Fruit fly (Drosophila melanogaster) whole organism, embryonic: ENCODE measurements around the gene BCAS2.

ENCODE experiments used
- CG10654 ChIP-seq: fragments of 200-800 bp; sonication (Bioruptor generic); optimal IDR thresholded peaks from 2 replicates; lab custom pipeline; 2016; ENCODE audit warnings: missing biosample characterization, missing genetic modification characterization
- CG10979 ChIP-seq: fragments of 200-800 bp; sonication (Bioruptor generic); optimal IDR thresholded peaks from 2 replicates; lab custom pipeline; 2018; ENCODE audit warnings: missing biosample characterization, mild to moderate bottlenecking, missing genetic modification characterization, moderate library complexity
- CG11093 ChIP-seq: fragments of 200-800 bp; sonication (Bioruptor generic); IDR thresholded peaks from 3 replicates; pipeline ENCODE4 v1.3.6; 2022; ENCODE audit warnings: missing biosample characterization, missing genetic modification characterization
- CG11696 ChIP-seq: fragments of 200-800 bp; sonication (Bioruptor generic); IDR thresholded peaks from 2 replicates; pipeline ENCODE4 v1.3.6; 2022; ENCODE audit warnings: missing biosample characterization, missing genetic modification characterization
- CG13287 ChIP-seq: fragments of 200-800 bp; sonication (Bioruptor generic); IDR thresholded peaks from 2 replicates; pipeline ENCODE4 v1.3.6; 2022; ENCODE audit warnings: missing biosample characterization, missing genetic modification characterization; ENCODE audit not compliant: partially characterized antibody
- CG14710 ChIP-seq: fragments of 200-800 bp; sonication (Bioruptor generic); optimal IDR thresholded peaks from 3 replicates; lab custom pipeline; 2019; ENCODE audit warnings: missing biosample characterization, mild to moderate bottlenecking, missing genetic modification characterization, moderate library complexity
- CG15479 ChIP-seq: fragments of 200-800 bp; sonication (Bioruptor generic); optimal IDR thresholded peaks from 3 replicates; lab custom pipeline; 2019; ENCODE audit warnings: missing biosample characterization, mild to moderate bottlenecking, missing genetic modification characterization, moderate library complexity
- CG31365 ChIP-seq: fragments of 200-800 bp; sonication (Bioruptor generic); optimal IDR thresholded peaks from 2 replicates; lab custom pipeline; 2018; ENCODE audit warnings: missing biosample characterization, mild to moderate bottlenecking, missing genetic modification characterization
- CG34376 ChIP-seq: fragments of 200-800 bp; sonication (Bioruptor generic); optimal IDR thresholded peaks from 2 replicates; lab custom pipeline; 2018; ENCODE audit warnings: missing biosample characterization, mild to moderate bottlenecking, missing genetic modification characterization
- CG4617 ChIP-seq: fragments of 200-800 bp; sonication (Bioruptor generic); optimal IDR thresholded peaks from 3 replicates; lab custom pipeline; 2016; ENCODE audit warnings: missing biosample characterization, missing genetic modification characterization, borderline replicate concordance
- CG5180 ChIP-seq: fragments of 200-800 bp; sonication (Bioruptor generic); optimal IDR thresholded peaks from 3 replicates; lab custom pipeline; 2017; ENCODE audit warnings: missing biosample characterization, missing genetic modification characterization, mild to moderate bottlenecking, moderate library complexity, missing genetic modification reagents
- CG8290 ChIP-seq, 3 experiments: fragments of 200-800 bp; sonication (Bioruptor generic); optimal IDR thresholded peaks; 2 replicates each; lab custom pipeline; 2016 to 2019; ENCODE audit warnings: missing biosample characterization in 3 of 3, missing genetic modification characterization in 3 of 3, mild to moderate bottlenecking in 2 of 3, moderate library complexity in 1 of 3
- CG9215 ChIP-seq: fragments of 200-800 bp; sonication (Bioruptor generic); IDR thresholded peaks from 2 replicates; pipeline ENCODE4 v1.3.6; 2022; ENCODE audit warnings: missing biosample characterization, missing genetic modification characterization
- CkIIα-i1 ChIP-seq: fragments of 200-800 bp; sonication (Bioruptor generic); IDR thresholded peaks from 2 replicates; pipeline ENCODE4 v1.3.6; 2022; ENCODE audit warnings: missing biosample characterization, missing genetic modification characterization
- Dbx ChIP-seq: fragments of 200-800 bp; sonication (Bioruptor generic); IDR thresholded peaks from 3 replicates; pipeline ENCODE4 v1.3.6; 2022; ENCODE audit warnings: missing biosample characterization, missing genetic modification characterization
- E2f2 ChIP-seq: fragments of 200-800 bp; sonication (Bioruptor generic); IDR thresholded peaks from 2 replicates; pipeline ENCODE4 v1.3.6; 2022; ENCODE audit warnings: missing biosample characterization, missing genetic modification characterization
- Hey ChIP-seq: fragments of 200-800 bp; sonication (Bioruptor generic); optimal IDR thresholded peaks from 3 replicates; lab custom pipeline; 2018; ENCODE audit warnings: missing biosample characterization, mild to moderate bottlenecking, missing genetic modification characterization
- HmgZ ChIP-seq: fragments of 200-800 bp; sonication (Bioruptor generic); optimal IDR thresholded peaks from 2 replicates; lab custom pipeline; 2018; ENCODE audit warnings: missing biosample characterization, mild to moderate bottlenecking, missing genetic modification characterization
- Jarid2 ChIP-seq: fragments of 200-800 bp; sonication (Bioruptor generic); optimal IDR thresholded peaks from 3 replicates; lab custom pipeline; 2017; ENCODE audit warnings: mild to moderate bottlenecking, missing biosample characterization, missing genetic modification reagents, missing genetic modification characterization
- MESR4 ChIP-seq: fragments of 200-800 bp; sonication (Bioruptor generic); optimal IDR thresholded peaks from 2 replicates; lab custom pipeline; 2018; ENCODE audit warnings: missing biosample characterization, mild to moderate bottlenecking, missing genetic modification characterization, moderate library complexity
- Med ChIP-seq: fragments of 200-800 bp; sonication (Bioruptor generic); peaks from one replicate; lab custom pipeline; 2016; ENCODE audit warnings: missing biosample characterization, missing genetic modification characterization, mild to moderate bottlenecking, inconsistent platforms, moderate library complexity
- Nf-YA ChIP-seq: fragments of 200-800 bp; sonication (Bioruptor generic); IDR thresholded peaks from 2 replicates; pipeline ENCODE4 v1.3.6; 2022; ENCODE audit warnings: missing biosample characterization, missing genetic modification characterization
- Sox102F ChIP-seq: fragments of 200-800 bp; sonication (Bioruptor generic); optimal IDR thresholded peaks from 2 replicates; lab custom pipeline; 2018; ENCODE audit warnings: missing biosample characterization, mild to moderate bottlenecking, missing genetic modification characterization, moderate library complexity
- Taf1 ChIP-seq: fragments of 200-800 bp; sonication (Bioruptor generic); IDR thresholded peaks from 2 replicates; pipeline ENCODE4 v1.3.6; 2022; ENCODE audit warnings: missing biosample characterization, missing genetic modification characterization
- Vsx1 ChIP-seq: fragments of 200-800 bp; sonication (Bioruptor generic); optimal IDR thresholded peaks from 2 replicates; lab custom pipeline; 2017; ENCODE audit warnings: missing biosample characterization, mild to moderate bottlenecking, missing genetic modification characterization, missing genetic modification reagents
- YL-1 ChIP-seq: fragments of 200-800 bp; sonication (Bioruptor generic); optimal IDR thresholded peaks from 3 replicates; lab custom pipeline; 2017; ENCODE audit warnings: missing biosample characterization, mild to moderate bottlenecking, missing genetic modification characterization
- al ChIP-seq: fragments of 200-800 bp; sonication (Bioruptor generic); IDR thresholded peaks from 2 replicates; pipeline ENCODE4 v1.3.6; 2022; ENCODE audit warnings: missing biosample characterization, missing genetic modification characterization
- amos ChIP-seq: fragments of 200-800 bp; sonication (Bioruptor generic); IDR thresholded peaks from 2 replicates; pipeline ENCODE4 v1.3.6; 2022; ENCODE audit warnings: missing biosample characterization, missing genetic modification characterization; ENCODE audit not compliant: partially characterized antibody
- ara ChIP-seq: fragments of 200-800 bp; sonication (Bioruptor generic); IDR thresholded peaks from 2 replicates; pipeline ENCODE4 v1.3.6; 2022; ENCODE audit warnings: missing biosample characterization, missing genetic modification characterization
- bigmax ChIP-seq: fragments of 200-800 bp; sonication (Bioruptor generic); optimal IDR thresholded peaks from 2 replicates; lab custom pipeline; 2018; ENCODE audit warnings: missing biosample characterization, mild to moderate bottlenecking, missing genetic modification characterization
- br ChIP-seq: fragments of >200 bp; optimal IDR thresholded peaks from 2 replicates; lab custom pipeline; 2017
- chn ChIP-seq: fragments of 200-800 bp; sonication (Bioruptor generic); optimal IDR thresholded peaks from 2 replicates; lab custom pipeline; 2016; ENCODE audit warnings: missing biosample characterization, missing genetic modification characterization
- croc ChIP-seq: fragments of 200-800 bp; sonication (Bioruptor generic); conservative IDR thresholded peaks from 3 replicates; pipeline ENCODE4 v1.3.6; 2022; ENCODE audit warnings: missing biosample characterization, missing genetic modification characterization
- disco-r ChIP-seq: fragments of 200-800 bp; sonication (Bioruptor generic); optimal IDR thresholded peaks from 2 replicates; lab custom pipeline; 2016; ENCODE audit warnings: missing biosample characterization, missing genetic modification characterization
- dm ChIP-seq: fragments of 200-800 bp; sonication (Bioruptor generic); optimal IDR thresholded peaks from 3 replicates; lab custom pipeline; 2016; ENCODE audit warnings: missing biosample characterization, missing genetic modification characterization
- eyg ChIP-seq: fragments of 200-800 bp; sonication (Bioruptor generic); optimal IDR thresholded peaks from 3 replicates; lab custom pipeline; 2016; ENCODE audit warnings: missing biosample characterization, missing genetic modification characterization
- gfzf ChIP-seq: fragments of 200-800 bp; sonication (Bioruptor generic); optimal IDR thresholded peaks from 2 replicates; lab custom pipeline; 2016; ENCODE audit warnings: missing biosample characterization, mild to moderate bottlenecking, missing genetic modification characterization, moderate library complexity
- her ChIP-seq: fragments of 200-800 bp; sonication (Bioruptor generic); optimal IDR thresholded peaks from 2 replicates; lab custom pipeline; 2016; ENCODE audit warnings: missing biosample characterization, missing genetic modification characterization
- inv ChIP-seq: fragments of 200-800 bp; sonication (Bioruptor generic); IDR thresholded peaks from 2 replicates; pipeline ENCODE4 v1.3.6; 2022; ENCODE audit warnings: missing biosample characterization, missing genetic modification characterization; ENCODE audit not compliant: partially characterized antibody
- mam ChIP-seq: fragments of 200-800 bp; sonication (Bioruptor generic); optimal IDR thresholded peaks from 3 replicates; lab custom pipeline; 2016; ENCODE audit warnings: missing biosample characterization, missing genetic modification characterization
- nerfin-2 ChIP-seq: fragments of 200-800 bp; sonication (Bioruptor generic); IDR thresholded peaks from 2 replicates; pipeline ENCODE4 v1.3.6; 2022; ENCODE audit warnings: missing biosample characterization, missing genetic modification characterization; ENCODE audit not compliant: partially characterized antibody
- nmo ChIP-seq: fragments of 200-800 bp; sonication (Bioruptor generic); optimal IDR thresholded peaks from 2 replicates; lab custom pipeline; 2018; ENCODE audit warnings: missing biosample characterization, mild to moderate bottlenecking, missing genetic modification characterization, moderate library complexity
- pfk ChIP-seq: fragments of 200-800 bp; sonication (Bioruptor generic); optimal IDR thresholded peaks from 2 replicates; lab custom pipeline; 2018; ENCODE audit warnings: missing biosample characterization, mild to moderate bottlenecking, missing genetic modification characterization, moderate library complexity
- pum ChIP-seq: fragments of 200-800 bp; sonication (Bioruptor generic); optimal IDR thresholded peaks from 2 replicates; lab custom pipeline; 2016; ENCODE audit warnings: missing biosample characterization, missing genetic modification characterization
- pzg ChIP-seq: fragments of 200-800 bp; sonication (Bioruptor generic); optimal IDR thresholded peaks from 3 replicates; lab custom pipeline; 2018; ENCODE audit warnings: missing biosample characterization, mild to moderate bottlenecking, missing genetic modification characterization, moderate library complexity
- row ChIP-seq: fragments of 200-800 bp; sonication (Bioruptor generic); IDR thresholded peaks from 3 replicates; pipeline ENCODE4 v1.3.6; 2022; ENCODE audit warnings: missing biosample characterization, missing genetic modification characterization
- zfh1 ChIP-seq: fragments of 200-800 bp; sonication (Bioruptor generic); IDR thresholded peaks from 3 replicates; pipeline ENCODE4 v1.3.6; 2022; ENCODE audit warnings: missing biosample characterization, missing genetic modification characterization

Gene BCAS2

dm6 chr3R:27948421-27948906 lies 26.3 kb upstream of the BCAS2 start, which contains the start of gene Gp93 (continued):
- TF ChIP-seq CG11696 (GFP tag; lab: Robert Waterston, UW) (peak; percentile 100), CG14710 (tag; lab: Kevin White, UChicago) (peak; percentile 38)

- no peak for TF ChIP-seq Nf-YA
- TF ChIP-seq her (GFP tag; lab: Kevin White, UChicago): no peak
- no peak for TF ChIP-seq CG9215
- TF ChIP-seq CG11093: no peak
- peak; percentile 26; the same call in 1 of the 2 replicates for TF ChIP-seq amos
- TF ChIP-seq al (GFP tag; lab: Robert Waterston, UW): no peak
- TF ChIP-seq mam (GFP tag; lab: Kevin White, UChicago): no peak
- TF ChIP-seq YL-1 (GFP tag; lab: Kevin White, UChicago): peak; percentile 57
- TF ChIP-seq Med: peak; percentile 69
- TF ChIP-seq Jarid2 (GFP tag; lab: Kevin White, UChicago): peak; percentile 22
- TF ChIP-seq nmo (GFP tag; lab: Kevin White, UChicago): no peak
- 0 out of 3 replicates have a peak, but pooled peaks have one; percentile 14 for TF ChIP-seq zfh1 (GFP tag; lab: Robert Waterston, UW)
- TF ChIP-seq gfzf (GFP tag; lab: Kevin White, UChicago): peak; percentile 84
- TF ChIP-seq Vsx1 (GFP tag; lab: Kevin White, UChicago): no peak
- peak; percentile 36 for TF ChIP-seq CG15479
- peak; percentile 46 for TF ChIP-seq CG4617 (GFP tag; lab: Kevin White, UChicago)
- TF ChIP-seq pfk (GFP tag; lab: Kevin White, UChicago): no peak
- peak; percentile 5; the same call in 1 of the 3 replicates for TF ChIP-seq row
- peak; percentile 30 for TF ChIP-seq HmgZ (tag; lab: Kevin White, UChicago)
- no peak for TF ChIP-seq br (lab: Kevin White, UChicago)
- no peak for TF ChIP-seq CG8290 (GFP tag; optimal IDR thresholded peaks at IDR 0.05; lab: Kevin White, UChicago)
- peak in 1 of 2 experiments; percentile 35 for TF ChIP-seq CG8290 (tag; optimal IDR thresholded peaks at IDR 0.05; lab: Kevin White, UChicago)
- no peak for TF ChIP-seq croc (GFP tag; lab: Robert Waterston, UW)
- TF ChIP-seq CG13287 (GFP tag; lab: Robert Waterston, UW): peak; percentile 26; the same call in 1 of the 2 replicates
- TF ChIP-seq E2f2: no peak
- no peak for TF ChIP-seq disco-r
- TF ChIP-seq Sox102F (GFP tag; lab: Kevin White, UChicago): no peak
- no peak for TF ChIP-seq CkIIα-i1 (GFP tag; lab: Robert Waterston, UW)
- no peak for TF ChIP-seq Taf1 (GFP tag; lab: Robert Waterston, UW)
- TF ChIP-seq Hey (tag; lab: Kevin White, UChicago): no peak
- no peak for TF ChIP-seq CG10979 (tag; lab: Kevin White, UChicago)
- TF ChIP-seq MESR4 (GFP tag; lab: Kevin White, UChicago): peak; percentile 74
- TF ChIP-seq CG10654 (GFP tag; lab: Kevin White, UChicago): no peak
- no peak for TF ChIP-seq CG5180
- peak; percentile 19; the same call in 1 of the 2 replicates for TF ChIP-seq inv (GFP tag; lab: Robert Waterston, UW)
- TF ChIP-seq CG31365 (tag; lab: Kevin White, UChicago): no peak
- no peak for TF ChIP-seq eyg (GFP tag; lab: Kevin White, UChicago)
- TF ChIP-seq bigmax: no peak
- peak; percentile 62 for TF ChIP-seq dm (GFP tag; lab: Kevin White, UChicago)
- TF ChIP-seq pzg (GFP tag; lab: Kevin White, UChicago): peak; percentile 68
- 0 out of 2 replicates have a peak, but pooled peaks have one; percentile 20 for TF ChIP-seq nerfin-2 (GFP tag; lab: Robert Waterston, UW)
- TF ChIP-seq CG34376 (GFP tag; lab: Kevin White, UChicago): no peak
- no peak for TF ChIP-seq pum
- TF ChIP-seq Dbx (GFP tag; lab: Robert Waterston, UW): no peak
- peak; percentile 10 for TF ChIP-seq chn (GFP tag; lab: Kevin White, UChicago)
- no peak for TF ChIP-seq ara (GFP tag; lab: Robert Waterston, UW)
Observed at dm6 chr3R:27947682-27948245, 25.6 kb upstream of the BCAS2 start, which contains the start of gene mfrn. TSS of gene mfrn (minus strand) at chr3R:27948021.
